Fruit fly (Drosophila melanogaster): ENCODE measurements around the gene Edg78E.

dm6 chr3L:21261403-21262164, 36.0 kb downstream of the Edg78E start:
- peak; percentile 83 for TF ChIP-seq EcR (GFP tag; optimal IDR thresholded peaks at IDR 0.05)
- TF ChIP-seq D1 (tag; optimal IDR thresholded peaks at IDR 0.05) = no peak
- no peak for TF ChIP-seq CG32121 (GFP tag; IDR thresholded peaks at IDR 0.05)
- TF ChIP-seq CG14655 (GFP tag; optimal IDR thresholded peaks at IDR 0.05) = no peak
- TF ChIP-seq CG8159 (tag; optimal IDR thresholded peaks at IDR 0.05) = no peak
- TF ChIP-seq CG13204 (GFP tag; optimal IDR thresholded peaks at IDR 0.05) = no peak
